Worm (Caenorhabditis elegans) whole organism, L4 larva: ENCODE measurements around the gene C14C10.10.

Experiments used
- ZK546.5 ChIP-seq, 2 experiments: sonication (generic microtip); optimal IDR thresholded peaks; 2 replicates each; lab custom pipeline; 2017; ENCODE audit warnings: missing biosample characterization in 2 of 2, missing genetic modification characterization in 2 of 2
- ama-1 ChIP-seq: fragments of 150-350 bp; optimal IDR thresholded peaks from 2 replicates; lab custom pipeline; 2014; ENCODE audit warnings: inconsistent platforms, mixed read lengths
- ces-1 ChIP-seq: fragments of 150-350 bp; sonication (generic microtip); optimal IDR thresholded peaks from 4 replicates; lab custom pipeline; 2014; ENCODE audit warnings: missing biosample characterization, missing genetic modification reagents, missing genetic modification characterization
- duxl-1 ChIP-seq: sonication (generic microtip); optimal IDR thresholded peaks from 2 replicates; lab custom pipeline; 2016; ENCODE audit warnings: mild to moderate bottlenecking, missing genetic modification characterization, moderate library complexity, missing compliant biosample characterization; ENCODE audit not compliant: poor library complexity
- nhr-11 ChIP-seq: fragments of 150-350 bp; optimal IDR thresholded peaks from 2 replicates; lab custom pipeline; 2014; ENCODE audit warnings: missing biosample characterization, missing genetic modification characterization
- nhr-237 ChIP-seq: sonication (generic microtip); optimal IDR thresholded peaks from 2 replicates; lab custom pipeline; 2017; ENCODE audit warnings: missing biosample characterization, missing genetic modification characterization
- nhr-28 ChIP-seq: fragments of 150-350 bp; optimal IDR thresholded peaks from 2 replicates; lab custom pipeline; 2014; ENCODE audit warnings: missing biosample characterization, missing genetic modification characterization
- spr-1 ChIP-seq: sonication (generic microtip); optimal IDR thresholded peaks from 2 replicates; lab custom pipeline; 2016; ENCODE audit warnings: mild to moderate bottlenecking, missing genetic modification characterization, missing compliant biosample characterization
- tag-97 ChIP-seq: fragments of 200-800 bp; sonication (Bioruptor generic); IDR thresholded peaks from 2 replicates; pipeline ENCODE4 v1.3.6; 2022; ENCODE audit warnings: missing genetic modification characterization, missing compliant biosample characterization
- unc-130 ChIP-seq: sonication (generic microtip); optimal IDR thresholded peaks from 2 replicates; lab custom pipeline; 2016; ENCODE audit warnings: missing genetic modification reagents, missing genetic modification characterization, missing compliant biosample characterization

DNA sequence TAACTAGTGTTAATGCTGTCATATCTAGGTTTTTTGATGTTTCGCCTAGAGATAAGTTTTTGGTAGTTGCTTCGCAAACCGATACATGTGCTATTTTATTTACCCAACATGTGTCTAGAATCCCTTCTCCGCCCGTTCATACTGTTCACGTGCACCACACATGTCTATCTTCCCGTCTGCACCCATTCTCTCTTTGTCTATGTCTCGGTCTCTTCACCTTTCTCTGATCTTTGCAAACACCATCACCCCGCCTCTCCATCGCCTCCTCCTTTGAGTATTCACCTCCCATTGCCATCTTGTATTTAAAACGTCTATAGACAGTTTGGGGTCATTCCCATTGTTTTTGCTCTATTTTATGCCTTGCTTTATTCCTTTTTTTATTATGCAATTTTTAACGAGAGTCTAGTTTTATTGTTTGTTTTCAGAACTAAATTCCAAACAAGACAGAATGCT is 38.3 kb upstream of the C14C10.10 start, which contains the start of gene F56H9.2:
- TF ChIP-seq unc-130 (GFP tag; lab: Kevin White, UChicago) (no peak), nhr-28 (tag; lab: Kevin White, UChicago) (peak; percentile 51), ces-1 (GFP tag; lab: Kevin White, UChicago) (no peak), duxl-1 (tag; lab: Kevin White, UChicago) (no peak), spr-1 (peak; percentile 16), ZK546.5 (tag; optimal IDR thresholded peaks at IDR 0.05; lab: Kevin White, UChicago) (no peak), tag-97 (GFP tag; lab: Robert Waterston, UW) (no peak), nhr-11 (tag; lab: Kevin White, UChicago) (peak; percentile 28), ama-1 (lab: Kevin White, UChicago) (peak; percentile 69), nhr-237 (tag; lab: Kevin White, UChicago) (no peak)
